Fruit fly (Drosophila melanogaster) whole organism, embryonic: ENCODE results near the gene CG13996.
A peak's percentile ranks its signal among the peaks of the same experiment; 100 is the strongest.

ENCODE experiments used
- Atf6 ChIP-seq: fragments of 200-800 bp; sonication (Bioruptor generic); IDR thresholded peaks from 2 replicates; pipeline ENCODE4 v1.3.6; 2022; ENCODE audit warnings: missing biosample characterization, missing genetic modification characterization
- B-H2 ChIP-seq: fragments of 200-800 bp; sonication (Bioruptor generic); optimal IDR thresholded peaks from 2 replicates; lab custom pipeline; 2018; ENCODE audit warnings: missing biosample characterization, mild to moderate bottlenecking, missing genetic modification characterization
- BEAF-32 ChIP-seq: fragments of 200-800 bp; sonication (Bioruptor generic); optimal IDR thresholded peaks from 3 replicates; lab custom pipeline; 2017; ENCODE audit warnings: missing biosample characterization, missing genetic modification characterization, mild to moderate bottlenecking, moderate library complexity, missing genetic modification reagents
- C15 ChIP-seq: fragments of 200-800 bp; sonication (Bioruptor generic); IDR thresholded peaks from 3 replicates; pipeline ENCODE4 v1.3.6; 2022; ENCODE audit warnings: missing biosample characterization, missing genetic modification characterization
- CG10147 ChIP-seq: fragments of 200-800 bp; sonication (Bioruptor generic); optimal IDR thresholded peaks from 2 replicates; lab custom pipeline; 2019; ENCODE audit warnings: missing biosample characterization, mild to moderate bottlenecking, missing genetic modification characterization, moderate library complexity
- CG10267 ChIP-seq: fragments of 200-800 bp; sonication (Bioruptor generic); optimal IDR thresholded peaks from 2 replicates; lab custom pipeline; 2018; ENCODE audit warnings: missing biosample characterization, mild to moderate bottlenecking, missing genetic modification characterization, moderate library complexity
- CG12299 ChIP-seq: fragments of 200-800 bp; sonication (Bioruptor generic); optimal IDR thresholded peaks from 2 replicates; lab custom pipeline; 2018; ENCODE audit warnings: missing biosample characterization, mild to moderate bottlenecking, missing genetic modification characterization
- CG13894 ChIP-seq: fragments of 200-800 bp; sonication (Bioruptor generic); optimal IDR thresholded peaks from 3 replicates; lab custom pipeline; 2018; ENCODE audit warnings: missing biosample characterization, mild to moderate bottlenecking, missing genetic modification characterization, moderate library complexity
- CG15479 ChIP-seq: fragments of 200-800 bp; sonication (Bioruptor generic); optimal IDR thresholded peaks from 3 replicates; lab custom pipeline; 2019; ENCODE audit warnings: missing biosample characterization, mild to moderate bottlenecking, missing genetic modification characterization, moderate library complexity
- CG17385 ChIP-seq: fragments of 200-800 bp; sonication (Bioruptor generic); optimal IDR thresholded peaks from 3 replicates; lab custom pipeline; 2018; ENCODE audit warnings: missing biosample characterization, mild to moderate bottlenecking, missing genetic modification characterization
- CG18011 ChIP-seq: fragments of 200-800 bp; sonication (Bioruptor generic); optimal IDR thresholded peaks from 2 replicates; lab custom pipeline; 2017; ENCODE audit warnings: missing biosample characterization, missing genetic modification characterization, mild to moderate bottlenecking, moderate library complexity, missing genotype
- CG3281 ChIP-seq: fragments of 200-800 bp; sonication (Bioruptor generic); optimal IDR thresholded peaks from 3 replicates; lab custom pipeline; 2017; ENCODE audit warnings: missing biosample characterization, mild to moderate bottlenecking, missing genetic modification characterization
- CG33557 ChIP-seq: fragments of 200-800 bp; sonication (Bioruptor generic); optimal IDR thresholded peaks from 2 replicates; lab custom pipeline; 2019; ENCODE audit warnings: missing biosample characterization, mild to moderate bottlenecking, missing genetic modification characterization, moderate library complexity
- CG3995 ChIP-seq: fragments of 200-800 bp; sonication (Bioruptor generic); optimal IDR thresholded peaks from 3 replicates; lab custom pipeline; 2016; ENCODE audit warnings: missing biosample characterization, missing genetic modification characterization
- CG42726 ChIP-seq: fragments of 200-800 bp; sonication (Bioruptor generic); IDR thresholded peaks from 2 replicates; pipeline ENCODE4 v1.3.6; 2022; ENCODE audit warnings: missing biosample characterization, missing genetic modification characterization; ENCODE audit not compliant: partially characterized antibody
- CG4617 ChIP-seq: fragments of 200-800 bp; sonication (Bioruptor generic); optimal IDR thresholded peaks from 3 replicates; lab custom pipeline; 2016; ENCODE audit warnings: missing biosample characterization, missing genetic modification characterization, borderline replicate concordance
- CG7987 ChIP-seq: fragments of 200-800 bp; sonication (Bioruptor generic); optimal IDR thresholded peaks from 2 replicates; lab custom pipeline; 2018; ENCODE audit warnings: missing biosample characterization, mild to moderate bottlenecking, missing genetic modification characterization, moderate library complexity
- CG8281 ChIP-seq: fragments of 200-800 bp; sonication (Bioruptor generic); optimal IDR thresholded peaks from 2 replicates; lab custom pipeline; 2018; ENCODE audit warnings: missing biosample characterization, mild to moderate bottlenecking, missing genetic modification characterization, moderate library complexity
- CG8765 ChIP-seq: fragments of 200-800 bp; sonication (Bioruptor generic); IDR thresholded peaks from 2 replicates; pipeline ENCODE4 v1.3.6; 2022; ENCODE audit warnings: missing biosample characterization, missing genetic modification characterization
- CTCF ChIP-seq: fragments of 200-800 bp; sonication (Bioruptor generic); optimal IDR thresholded peaks from 2 replicates; lab custom pipeline; 2017; ENCODE audit warnings: missing biosample characterization, mild to moderate bottlenecking, missing genetic modification characterization, moderate library complexity
- Dip3 ChIP-seq: fragments of 200-800 bp; sonication (Bioruptor generic); optimal IDR thresholded peaks from 3 replicates; lab custom pipeline; 2016; ENCODE audit warnings: missing biosample characterization, missing genetic modification characterization
- ERR ChIP-seq: fragments of 200-800 bp; sonication (Bioruptor generic); optimal IDR thresholded peaks from 2 replicates; lab custom pipeline; 2016; ENCODE audit warnings: missing biosample characterization, missing genetic modification characterization
- Fer2 ChIP-seq: fragments of 200-800 bp; sonication (Bioruptor generic); optimal IDR thresholded peaks from 2 replicates; lab custom pipeline; 2018; ENCODE audit warnings: missing biosample characterization, mild to moderate bottlenecking, missing genetic modification characterization, moderate library complexity
- Hmr ChIP-seq: fragments of 200-800 bp; sonication (Bioruptor generic); optimal IDR thresholded peaks from 3 replicates; lab custom pipeline; 2017; ENCODE audit warnings: mild to moderate bottlenecking, missing biosample characterization, missing genetic modification reagents, missing genetic modification characterization
- Jarid2 ChIP-seq: fragments of 200-800 bp; sonication (Bioruptor generic); optimal IDR thresholded peaks from 3 replicates; lab custom pipeline; 2017; ENCODE audit warnings: mild to moderate bottlenecking, missing biosample characterization, missing genetic modification reagents, missing genetic modification characterization
- Lpt ChIP-seq: fragments of >200 bp; optimal IDR thresholded peaks from 2 replicates; lab custom pipeline; 2018; ENCODE audit warnings: missing biosample characterization, missing genetic modification characterization
- NC2β ChIP-seq: fragments of 200-800 bp; sonication (Bioruptor generic); optimal IDR thresholded peaks from 2 replicates; lab custom pipeline; 2016; ENCODE audit warnings: missing biosample characterization, missing genetic modification characterization
- Nf-YB ChIP-seq: fragments of 200-800 bp; sonication (Bioruptor generic); optimal IDR thresholded peaks from 3 replicates; lab custom pipeline; 2019; ENCODE audit warnings: missing biosample characterization, mild to moderate bottlenecking, missing genetic modification characterization, moderate library complexity
- NfI ChIP-seq: fragments of 200-800 bp; sonication (Bioruptor generic); optimal IDR thresholded peaks from 3 replicates; lab custom pipeline; 2018; ENCODE audit warnings: missing biosample characterization, mild to moderate bottlenecking, missing genetic modification characterization, moderate library complexity
- TFAM ChIP-seq: fragments of 200-800 bp; sonication (Bioruptor generic); optimal IDR thresholded peaks from 2 replicates; lab custom pipeline; 2017; ENCODE audit warnings: missing biosample characterization, missing genetic modification characterization, inconsistent platforms
- Vsx1 ChIP-seq: fragments of 200-800 bp; sonication (Bioruptor generic); optimal IDR thresholded peaks from 2 replicates; lab custom pipeline; 2017; ENCODE audit warnings: missing biosample characterization, mild to moderate bottlenecking, missing genetic modification characterization, missing genetic modification reagents
- YL-1 ChIP-seq: fragments of 200-800 bp; sonication (Bioruptor generic); optimal IDR thresholded peaks from 3 replicates; lab custom pipeline; 2017; ENCODE audit warnings: missing biosample characterization, mild to moderate bottlenecking, missing genetic modification characterization
- ash1 ChIP-seq: fragments of 200-800 bp; sonication (Bioruptor generic); optimal IDR thresholded peaks from 2 replicates; lab custom pipeline; 2018; ENCODE audit warnings: missing biosample characterization, mild to moderate bottlenecking, missing genetic modification characterization
- cas ChIP-seq: fragments of 200-800 bp; sonication (Bioruptor generic); IDR thresholded peaks from 2 replicates; pipeline ENCODE4 v1.3.6; 2022; ENCODE audit warnings: missing biosample characterization, missing genetic modification characterization
- chn ChIP-seq: fragments of 200-800 bp; sonication (Bioruptor generic); optimal IDR thresholded peaks from 2 replicates; lab custom pipeline; 2016; ENCODE audit warnings: missing biosample characterization, missing genetic modification characterization
- ci ChIP-seq: fragments of 200-800 bp; sonication (Bioruptor generic); IDR thresholded peaks from 3 replicates; pipeline ENCODE4 v1.3.6; 2022; ENCODE audit warnings: missing biosample characterization, missing genetic modification characterization
- cwo ChIP-seq: fragments of 200-800 bp; sonication (Bioruptor generic); optimal IDR thresholded peaks from 3 replicates; lab custom pipeline; 2017; ENCODE audit warnings: missing biosample characterization, missing genetic modification characterization, mild to moderate bottlenecking, moderate library complexity, missing genetic modification reagents
- dpn ChIP-seq, 2 experiments: fragments of 200-800 bp; sonication (Bioruptor generic); optimal IDR thresholded peaks; 3 replicates each; lab custom pipeline; 2016; ENCODE audit warnings: missing biosample characterization in 2 of 2, missing genetic modification characterization in 2 of 2
- esg ChIP-seq: fragments of 200-800 bp; sonication (Bioruptor generic); conservative IDR thresholded peaks from 2 replicates; pipeline ENCODE4 v1.3.6; 2022; ENCODE audit warnings: missing biosample characterization, missing genetic modification characterization
- ftz-f1 ChIP-seq: fragments of 200-800 bp; sonication (Bioruptor generic); optimal IDR thresholded peaks from 2 replicates; lab custom pipeline; 2016; ENCODE audit warnings: missing biosample characterization, missing genetic modification characterization
- grn ChIP-seq: fragments of 200-800 bp; sonication (Bioruptor generic); optimal IDR thresholded peaks from 3 replicates; lab custom pipeline; 2017; ENCODE audit warnings: missing biosample characterization, missing genetic modification characterization
- gsb-n ChIP-seq: fragments of 200-800 bp; sonication (Bioruptor generic); optimal IDR thresholded peaks from 3 replicates; lab custom pipeline; 2018; ENCODE audit warnings: missing biosample characterization, mild to moderate bottlenecking, missing genetic modification characterization
- kah ChIP-seq: fragments of 200-800 bp; sonication (Bioruptor generic); optimal IDR thresholded peaks from 2 replicates; lab custom pipeline; 2018; ENCODE audit warnings: missing biosample characterization, mild to moderate bottlenecking, missing genetic modification characterization
- sug ChIP-seq: fragments of 200-800 bp; optimal IDR thresholded peaks from 2 replicates; lab custom pipeline; 2019; ENCODE audit warnings: missing biosample characterization, mild to moderate bottlenecking, missing genetic modification characterization, moderate library complexity
- tap ChIP-seq: fragments of 200-800 bp; optimal IDR thresholded peaks from 3 replicates; lab custom pipeline; 2019; ENCODE audit warnings: missing biosample characterization, mild to moderate bottlenecking, missing genetic modification characterization, moderate library complexity
- tll ChIP-seq, 2 experiments: fragments of 200-800 bp in 1 of 2; fragments of >200 bp in 1 of 2; sonication (Bioruptor generic) in 1 of 2; optimal IDR thresholded peaks; 2 replicates each; lab custom pipeline; 2017 to 2019; ENCODE audit warnings: missing biosample characterization in 2 of 2, missing genetic modification characterization in 2 of 2, mild to moderate bottlenecking in 1 of 2, moderate library complexity in 1 of 2
- unpg ChIP-seq: fragments of 200-800 bp; sonication (Bioruptor generic); optimal IDR thresholded peaks from 3 replicates; lab custom pipeline; 2018; ENCODE audit warnings: missing biosample characterization, mild to moderate bottlenecking, missing genetic modification characterization, moderate library complexity
- zfh1 ChIP-seq: fragments of 200-800 bp; sonication (Bioruptor generic); IDR thresholded peaks from 3 replicates; pipeline ENCODE4 v1.3.6; 2022; ENCODE audit warnings: missing biosample characterization, missing genetic modification characterization

The CG13996 gene

dm6 chr2L:5979957-5980861, 40.4 kb upstream of the CG13996 start (continued):
- TF ChIP-seq esg = no peak
- TF ChIP-seq CG3281 (GFP tag; lab: Kevin White, UChicago) = peak; percentile 34
- peak; percentile 23 for TF ChIP-seq YL-1
- peak; percentile 26 for TF ChIP-seq CG10267 (tag; lab: Kevin White, UChicago)
- no peak for TF ChIP-seq BEAF-32
- TF ChIP-seq gsb-n = peak; percentile 5
- peak; percentile 42 for TF ChIP-seq CG7987 (GFP tag; lab: Kevin White, UChicago)
- peak; percentile 13 for TF ChIP-seq CG18011 (GFP tag; lab: Kevin White, UChicago)
- TF ChIP-seq NC2β (GFP tag; lab: Kevin White, UChicago) = peak; percentile 28
- peak; percentile 32 for TF ChIP-seq CG33557 (GFP tag; lab: Kevin White, UChicago)
- TF ChIP-seq tap (tag; lab: Kevin White, UChicago) = peak; percentile 56
- TF ChIP-seq tll (GFP tag; optimal IDR thresholded peaks at IDR 0.05; lab: Kevin White, UChicago) = no peak
- peak; percentile 4 for TF ChIP-seq grn (GFP tag; lab: Kevin White, UChicago)
- no peak for TF ChIP-seq Fer2 (tag; lab: Kevin White, UChicago)
- no peak for TF ChIP-seq Lpt (GFP tag; lab: Kevin White, UChicago)
- TF ChIP-seq cwo = peak; percentile 33
- peak; percentile 51 for TF ChIP-seq B-H2 (GFP tag; lab: Kevin White, UChicago)
- TF ChIP-seq TFAM (GFP tag; lab: Kevin White, UChicago) = no peak
- TF ChIP-seq ERR = peak; percentile 50
- peak; percentile 57 for TF ChIP-seq CG13894 (tag; lab: Kevin White, UChicago)
- TF ChIP-seq CG12299 = peak; percentile 64
- no peak for TF ChIP-seq Vsx1 (GFP tag; lab: Kevin White, UChicago)
- peak; percentile 58 for TF ChIP-seq CG17385 (GFP tag; lab: Kevin White, UChicago)
- peak; percentile 82 for TF ChIP-seq Jarid2 (GFP tag; lab: Kevin White, UChicago)
- no peak for TF ChIP-seq CG8281 (tag; lab: Kevin White, UChicago)
- TF ChIP-seq chn (GFP tag; lab: Kevin White, UChicago) = no peak
- no peak for TF ChIP-seq CG4617 (GFP tag; lab: Kevin White, UChicago)
- TF ChIP-seq Nf-YB (GFP tag; lab: Kevin White, UChicago) = peak; percentile 20
- no peak for TF ChIP-seq ci (GFP tag; lab: Robert Waterston, UW)
- no peak for TF ChIP-seq CG3995 (GFP tag; lab: Kevin White, UChicago)
- no peak for TF ChIP-seq C15 (GFP tag; lab: Robert Waterston, UW)
- peak; percentile 4 for TF ChIP-seq NfI (GFP tag; lab: Kevin White, UChicago)
- peak; percentile 99 for TF ChIP-seq sug (tag; lab: Kevin White, UChicago)
- no peak for TF ChIP-seq CG8765 (GFP tag; lab: Robert Waterston, UW)
- TF ChIP-seq CG42726 (GFP tag; lab: Robert Waterston, UW) = no peak
- TF ChIP-seq ash1 = peak; percentile 67
- TF ChIP-seq ftz-f1 (GFP tag; lab: Kevin White, UChicago) = peak; percentile 58
- no peak for TF ChIP-seq zfh1
- TF ChIP-seq Atf6 (GFP tag; lab: Robert Waterston, UW) = no peak
- peak; percentile 19 for TF ChIP-seq unpg (GFP tag; lab: Kevin White, UChicago)
- TF ChIP-seq kah (GFP tag; lab: Kevin White, UChicago) = peak; percentile 9
- TF ChIP-seq CTCF (GFP tag; lab: Kevin White, UChicago) = no peak
- TF ChIP-seq CG15479 (GFP tag; lab: Kevin White, UChicago) = peak; percentile 21
- peak in 1 of 2 experiments; percentile 9 for TF ChIP-seq dpn (GFP tag; optimal IDR thresholded peaks at IDR 0.05; lab: Kevin White, UChicago)
- no peak for TF ChIP-seq Dip3 (GFP tag; lab: Kevin White, UChicago)
- peak; percentile 39 for TF ChIP-seq Hmr (GFP tag; lab: Kevin White, UChicago)
- TF ChIP-seq cas (GFP tag; lab: Robert Waterston, UW) = no peak
- peak; percentile 26 for TF ChIP-seq CG10147
